Worm (Caenorhabditis elegans): ENCODE results near the gene gpa-8.

Gene gpa-8

DNA sequence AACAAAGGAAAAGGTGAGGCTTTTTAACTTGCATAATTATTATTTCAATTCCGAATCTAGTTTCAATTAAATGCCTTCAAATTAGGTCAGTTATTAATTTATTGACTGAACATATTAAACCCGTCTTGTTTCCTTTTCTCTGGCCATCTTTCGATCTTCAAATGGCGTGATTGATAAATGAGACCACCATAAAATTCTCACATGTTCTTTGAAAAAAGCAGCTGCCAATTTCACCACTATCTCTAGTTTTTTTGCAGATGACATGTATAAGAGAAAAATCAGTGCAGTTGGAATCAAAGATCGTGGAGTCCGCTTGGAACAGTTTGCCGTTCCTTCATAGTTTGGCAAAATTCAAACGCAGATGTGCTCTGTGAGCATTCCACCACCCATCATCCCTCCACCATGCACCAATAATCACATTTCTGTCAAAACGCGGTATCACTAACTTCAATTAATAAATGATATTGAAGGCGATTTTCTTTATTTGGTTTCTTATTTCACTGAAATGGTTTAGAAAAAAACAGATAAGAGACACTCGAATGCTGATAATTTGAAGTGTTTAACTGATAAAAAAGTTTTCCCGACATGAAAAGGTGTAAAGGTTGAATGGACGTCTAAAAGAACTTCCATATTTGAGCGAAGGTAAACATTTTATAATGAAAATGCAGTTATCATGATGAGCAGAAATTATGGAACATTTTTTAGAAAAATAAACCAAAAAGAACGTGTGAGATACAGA, 2.4 kb downstream of the gpa-8 start:
- TF ChIP-seq unc-62 (GFP tag; optimal IDR thresholded peaks at IDR 0.05), result no peak

DNA sequence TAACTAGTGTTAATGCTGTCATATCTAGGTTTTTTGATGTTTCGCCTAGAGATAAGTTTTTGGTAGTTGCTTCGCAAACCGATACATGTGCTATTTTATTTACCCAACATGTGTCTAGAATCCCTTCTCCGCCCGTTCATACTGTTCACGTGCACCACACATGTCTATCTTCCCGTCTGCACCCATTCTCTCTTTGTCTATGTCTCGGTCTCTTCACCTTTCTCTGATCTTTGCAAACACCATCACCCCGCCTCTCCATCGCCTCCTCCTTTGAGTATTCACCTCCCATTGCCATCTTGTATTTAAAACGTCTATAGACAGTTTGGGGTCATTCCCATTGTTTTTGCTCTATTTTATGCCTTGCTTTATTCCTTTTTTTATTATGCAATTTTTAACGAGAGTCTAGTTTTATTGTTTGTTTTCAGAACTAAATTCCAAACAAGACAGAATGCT, 3.0 kb downstream of the gpa-8 start, which contains the start of gene F56H9.2:
Gene F56H9.2, plus strand, starts transcription at position 426 of the 453 bp plus-strand sequence.
- TF ChIP-seq unc-62 (GFP tag; optimal IDR thresholded peaks at IDR 0.05), result no peak

DNA sequence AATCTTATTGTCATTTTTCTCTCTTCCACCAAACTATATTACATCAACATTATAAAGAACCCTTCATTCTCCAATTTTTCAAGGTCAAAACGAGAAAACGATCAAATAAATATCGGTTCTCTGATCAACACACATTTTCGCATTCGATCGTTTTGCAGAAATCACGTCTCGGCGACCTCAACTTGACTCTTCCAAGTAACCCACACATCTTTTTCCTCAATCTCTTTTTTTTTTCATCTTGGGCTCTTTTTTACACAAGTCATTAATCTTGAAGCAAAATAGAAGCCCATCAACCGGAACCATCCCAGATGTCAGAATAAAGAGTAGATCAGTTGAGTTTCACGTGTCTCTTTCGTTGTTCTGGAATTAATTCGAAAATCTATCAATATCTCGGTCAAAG, 4.0 kb downstream of the gpa-8 start:
- no peak for TF ChIP-seq unc-62 (GFP tag; optimal IDR thresholded peaks at IDR 0.05)

DNA sequence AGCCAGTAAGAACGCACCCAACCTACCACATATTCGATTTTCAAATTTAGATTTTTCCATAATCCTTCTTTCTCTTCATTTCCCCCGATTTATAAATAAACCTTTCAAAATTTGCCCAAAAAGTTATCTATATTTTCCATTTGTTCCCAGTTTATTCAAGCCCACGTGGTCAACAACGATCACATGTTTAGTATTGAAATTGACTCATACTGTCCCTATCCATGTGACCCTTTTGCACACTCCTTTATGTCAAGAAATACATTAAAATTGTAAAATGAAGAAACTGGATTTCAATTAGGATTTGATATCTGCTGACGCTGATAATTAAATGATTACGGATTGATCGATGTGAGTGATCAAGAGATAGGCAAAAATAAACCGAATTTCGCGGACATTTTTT, 5.1 kb downstream of the gpa-8 start:
- no peak for TF ChIP-seq unc-62 (GFP tag; optimal IDR thresholded peaks at IDR 0.05)

DNA sequence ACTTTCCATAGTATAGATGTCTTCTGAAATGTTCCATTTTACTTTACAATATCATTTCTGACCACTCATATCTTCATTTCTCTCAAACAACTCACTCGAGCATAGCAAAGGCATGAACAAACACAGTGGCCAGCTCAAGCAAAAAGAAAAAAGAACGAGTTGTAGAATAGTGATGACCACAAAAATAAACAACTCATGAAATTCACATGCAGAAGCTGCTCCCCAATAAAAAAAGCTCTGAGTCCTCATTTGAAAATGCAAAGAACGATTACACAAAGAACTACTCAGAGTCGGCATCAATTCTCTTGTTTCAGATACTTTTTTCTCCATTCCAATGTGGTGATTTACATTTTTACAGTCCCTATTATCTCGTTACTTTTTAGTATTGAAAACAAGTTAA, 5.5 kb downstream of the gpa-8 start:
- no peak for TF ChIP-seq unc-62 (GFP tag; optimal IDR thresholded peaks at IDR 0.05)

DNA sequence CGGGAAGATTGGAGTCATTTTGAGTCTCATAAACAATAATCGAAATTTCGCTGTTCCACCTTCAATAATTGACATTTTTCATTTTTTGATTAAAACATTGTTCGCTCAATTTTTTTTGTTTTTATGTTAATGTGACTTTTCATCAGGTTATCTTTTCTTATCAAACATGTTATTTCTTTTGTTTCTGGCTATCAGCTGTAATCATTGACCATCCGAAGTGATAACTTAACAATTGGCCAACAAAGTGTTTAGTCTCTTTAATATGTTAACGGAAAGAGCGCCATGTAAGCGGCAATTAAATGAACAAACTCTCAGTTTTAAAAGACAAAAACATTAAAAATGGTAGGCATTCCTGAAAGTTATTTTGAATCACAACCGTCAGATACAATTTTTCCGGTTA, 6.2 kb downstream of the gpa-8 start:
- TF ChIP-seq unc-62 (GFP tag; optimal IDR thresholded peaks at IDR 0.05), result no peak

DNA sequence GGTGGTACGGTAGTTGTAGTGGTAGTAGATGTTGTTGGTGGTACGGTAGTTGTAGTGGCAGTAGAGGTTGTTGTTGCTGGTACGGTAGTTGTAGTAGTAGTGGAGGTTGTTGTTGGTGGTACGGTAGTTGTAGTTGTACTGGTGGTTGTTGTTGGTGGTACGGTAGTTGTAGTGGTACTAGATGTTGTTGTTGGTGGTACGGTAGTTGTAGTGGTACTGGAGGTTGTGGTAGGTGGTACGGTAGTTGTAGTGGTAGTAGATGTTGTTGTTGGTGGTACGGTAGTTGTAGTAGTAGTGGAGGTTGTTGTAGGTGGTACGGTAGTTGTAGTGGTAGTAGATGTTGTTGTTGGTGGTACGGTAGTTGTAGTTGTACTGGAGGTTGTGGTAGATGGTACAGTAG, 7.2 kb downstream of the gpa-8 start:
- TF ChIP-seq unc-62 (GFP tag; optimal IDR thresholded peaks at IDR 0.05), result no peak

DNA sequence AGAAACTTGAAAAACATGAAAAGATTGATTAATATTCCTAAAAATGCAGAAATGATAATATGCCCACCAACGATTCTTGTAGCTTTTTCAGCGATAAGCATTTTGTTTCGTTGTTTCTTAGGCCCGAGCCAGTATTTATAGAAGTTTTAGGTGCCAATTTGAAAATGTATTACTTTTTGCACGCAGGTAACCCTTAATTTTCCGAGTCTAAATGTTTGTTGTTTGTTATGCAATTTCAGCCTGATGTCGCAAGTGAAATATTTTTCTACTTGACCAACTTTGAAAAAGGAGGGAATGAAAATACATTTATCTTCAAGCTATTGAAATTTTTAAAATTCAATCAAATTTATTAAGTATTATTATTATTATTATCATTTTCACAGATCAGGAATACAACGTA, 8.2 kb downstream of the gpa-8 start, which contains the start of gene srx-113:
Gene srx-113, minus strand, starts transcription at position 101 of the 400 bp plus-strand sequence.
- TF ChIP-seq unc-62 (GFP tag; optimal IDR thresholded peaks at IDR 0.05), result no peak

DNA sequence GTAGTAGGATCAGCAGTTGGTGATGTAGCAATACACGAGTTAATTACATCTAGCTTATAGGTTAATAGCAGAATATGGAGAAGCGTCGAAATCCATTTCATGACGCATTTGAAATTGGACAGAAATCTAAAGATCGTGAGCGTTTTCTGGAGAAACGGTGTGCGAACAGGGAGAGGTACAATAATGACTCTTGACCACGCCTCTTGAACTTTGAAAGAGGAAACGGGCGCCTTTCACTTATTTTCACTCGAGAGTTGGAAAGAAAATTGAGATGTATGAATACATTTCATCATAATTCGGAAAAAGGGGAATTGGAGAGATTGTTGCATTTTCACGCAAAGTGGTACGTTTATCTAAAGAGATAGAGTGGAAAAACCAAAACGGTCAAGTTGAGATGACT, 10.5 kb downstream of the gpa-8 start, which contains the start of gene F56H9.6:
Gene F56H9.6, minus strand, starts transcription at position 101 of the 400 bp plus-strand sequence.
- TF ChIP-seq unc-62 (GFP tag; optimal IDR thresholded peaks at IDR 0.05), result no peak

DNA sequence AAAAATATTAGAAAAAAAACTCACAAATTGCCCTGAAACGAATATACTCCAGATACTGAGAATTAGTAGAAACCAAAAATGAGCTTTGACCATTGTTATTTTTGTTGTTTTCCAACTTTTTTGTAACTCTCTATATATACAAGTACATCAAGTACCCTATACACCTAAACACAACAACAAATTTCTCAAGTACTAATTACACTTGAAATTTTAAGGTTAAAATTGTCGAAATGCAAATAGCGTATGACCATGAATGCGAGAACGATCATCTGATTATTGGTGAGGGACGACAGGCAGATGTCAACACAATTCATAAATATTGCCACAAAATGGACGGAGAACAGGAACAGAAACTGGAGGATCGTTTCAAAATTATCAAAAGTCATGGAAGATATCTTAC, 15.9 kb downstream of the gpa-8 start, which contains the start of gene F56H9.9:
Gene F56H9.9, minus strand, starts transcription at position 101 of the 400 bp plus-strand sequence.
- TF ChIP-seq unc-62 (GFP tag; optimal IDR thresholded peaks at IDR 0.05), result no peak

DNA sequence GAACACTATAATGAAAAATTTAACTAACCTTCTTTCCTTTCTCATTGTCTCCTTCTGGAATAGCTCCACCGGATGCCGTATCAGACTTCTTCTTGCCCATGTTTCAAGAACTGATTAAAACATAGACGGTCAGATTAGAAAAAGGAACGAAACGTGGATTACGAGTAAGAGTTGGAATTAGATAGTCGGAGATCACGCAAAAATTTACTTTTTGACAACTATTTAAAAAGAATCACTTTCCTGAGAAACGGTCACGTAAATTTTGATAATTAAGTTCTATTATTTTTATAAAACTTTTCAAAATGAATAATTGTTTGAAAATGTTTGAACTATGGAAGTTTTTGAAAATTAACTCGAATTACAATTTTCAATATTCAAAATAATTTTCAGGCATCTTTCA, 28.2 kb downstream of the gpa-8 start, which contains the start of gene cyc-2.2:
Gene cyc-2.2, minus strand, starts transcription at position 101 of the 400 bp plus-strand sequence.
- TF ChIP-seq unc-62 (GFP tag; optimal IDR thresholded peaks at IDR 0.05), result no peak

DNA sequence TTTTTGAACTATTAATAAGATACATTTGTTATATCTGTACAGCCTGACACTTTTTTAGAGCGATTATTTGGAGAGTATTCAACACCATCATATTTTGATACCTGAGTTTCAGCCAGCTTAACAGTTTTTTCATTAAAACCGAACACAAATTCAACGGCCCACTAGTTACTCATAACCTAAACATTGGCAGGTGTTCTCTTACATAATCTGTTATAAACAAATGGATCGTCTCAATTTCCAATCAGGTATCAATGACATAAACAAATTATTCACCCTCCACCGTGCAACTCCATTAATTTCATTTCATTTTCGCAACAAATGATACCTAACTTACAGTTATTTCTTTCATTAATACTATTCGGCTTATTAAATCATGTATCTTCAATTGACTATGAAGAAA, 29.3 kb downstream of the gpa-8 start, which contains the start of gene cubn-1:
Gene cubn-1, plus strand, starts transcription at position 301 of the 400 bp plus-strand sequence.
- no peak for TF ChIP-seq unc-62 (GFP tag; optimal IDR thresholded peaks at IDR 0.05)

DNA sequence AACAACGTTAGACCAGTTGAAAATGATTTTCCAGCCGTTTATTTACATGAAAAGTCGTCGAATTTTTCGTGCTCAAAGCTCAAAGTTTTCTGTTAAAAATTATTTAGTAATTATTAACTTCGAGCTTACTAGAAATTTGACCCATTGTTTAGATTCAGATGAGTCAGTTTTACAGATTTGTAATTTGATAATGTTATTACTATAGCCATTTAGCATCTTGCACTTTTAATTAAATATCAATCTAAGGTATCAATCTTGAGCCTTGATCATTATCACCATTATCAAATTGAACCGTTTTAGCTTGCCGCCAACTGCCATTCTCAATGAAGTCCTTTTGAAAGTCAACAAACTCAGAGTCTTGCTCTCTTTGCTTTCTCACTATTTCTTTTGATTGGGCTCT, 30.8 kb downstream of the gpa-8 start, which contains the start of gene ZC116.1:
Gene ZC116.1, plus strand, starts transcription at position 301 of the 400 bp plus-strand sequence.
- TF ChIP-seq unc-62 (GFP tag; optimal IDR thresholded peaks at IDR 0.05), result no peak

DNA sequence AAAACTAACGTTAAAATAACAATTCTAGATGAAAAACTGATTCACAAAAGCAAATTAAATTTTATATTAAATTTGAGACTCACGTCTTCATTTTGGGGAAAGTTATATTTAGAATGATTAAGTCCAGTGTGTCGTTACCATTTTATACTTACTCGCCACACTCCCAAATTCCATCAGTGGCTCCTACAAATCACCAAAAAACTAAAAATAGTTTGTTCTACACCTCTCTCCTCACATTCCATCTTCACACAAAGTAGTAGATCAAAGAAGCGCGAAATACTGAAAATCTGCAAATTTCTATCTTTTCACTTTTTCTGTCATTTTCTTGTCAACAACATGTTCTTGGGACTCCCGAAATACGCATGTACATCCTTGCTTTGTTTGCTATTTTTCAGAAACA, 31.4 kb downstream of the gpa-8 start, which contains the start of gene ZC116.5:
Gene ZC116.5, minus strand, starts transcription at position 101 of the 400 bp plus-strand sequence.
- TF ChIP-seq unc-62 (GFP tag; optimal IDR thresholded peaks at IDR 0.05), result no peak

DNA sequence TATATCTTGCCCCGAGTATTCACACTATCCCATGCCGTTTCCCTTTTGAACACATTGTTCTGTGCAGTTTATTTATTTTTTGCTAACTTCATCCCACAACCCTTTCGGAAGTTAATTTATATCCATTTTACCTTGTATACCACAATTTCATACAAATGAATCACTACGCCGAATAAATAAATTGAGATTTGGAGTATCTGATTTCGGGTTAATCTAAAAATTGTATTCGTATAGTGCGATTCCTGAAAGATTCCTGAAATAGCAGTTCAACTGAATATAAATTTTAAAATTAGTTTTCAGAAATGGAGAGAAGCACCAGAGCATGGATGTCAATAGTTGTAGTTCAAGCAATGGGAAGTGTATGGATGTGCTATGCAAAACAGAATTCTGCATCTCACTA, 33.2 kb downstream of the gpa-8 start, which contains the start of gene erg-28:
Gene erg-28, plus strand, starts transcription at position 301 of the 400 bp plus-strand sequence.
- no peak for TF ChIP-seq unc-62 (GFP tag; optimal IDR thresholded peaks at IDR 0.05)

DNA sequence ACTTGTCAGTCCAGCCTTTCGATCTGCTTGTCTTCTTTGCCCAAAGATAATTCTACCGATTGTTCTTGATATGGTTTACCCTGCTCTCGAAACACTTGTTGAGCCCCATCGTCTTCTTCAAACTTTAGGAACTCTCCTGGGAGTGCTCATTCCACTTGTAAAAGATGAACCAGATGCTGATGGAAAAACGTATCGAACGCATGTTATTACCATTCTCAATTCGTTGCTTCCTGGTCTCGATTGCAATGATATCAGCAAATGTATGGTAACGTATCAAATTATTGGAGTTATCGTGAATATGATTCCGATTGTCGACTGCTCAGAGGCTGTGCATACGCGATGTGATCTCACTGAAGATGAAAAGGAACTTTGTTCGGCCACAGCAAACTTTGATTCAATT, 38.4 kb downstream of the gpa-8 start:
- no peak for TF ChIP-seq unc-62 (GFP tag; optimal IDR thresholded peaks at IDR 0.05)
